Fruit fly (Drosophila melanogaster): ENCODE measurements around the gene ca.

ca gene

dm6 chr3R:29757681-29758080, 48.9 kb upstream of the ca start (continued):
- TF ChIP-seq spab (GFP tag; optimal IDR thresholded peaks at IDR 0.05): no peak
- TF ChIP-seq Lpt (GFP tag; optimal IDR thresholded peaks at IDR 0.05): peak; percentile 30
- TF ChIP-seq ss (GFP tag; optimal IDR thresholded peaks at IDR 0.05): no peak
- TF ChIP-seq CG6792 (GFP tag; optimal IDR thresholded peaks at IDR 0.05): no peak
- TF ChIP-seq CG3032 (tag; optimal IDR thresholded peaks at IDR 0.05): peak; percentile 35
- no peak for TF ChIP-seq Eip93F (GFP tag; optimal IDR thresholded peaks at IDR 0.05)
- peak; percentile 50 for TF ChIP-seq achi (GFP tag; optimal IDR thresholded peaks at IDR 0.05)
- peak; percentile 12 for TF ChIP-seq Ets21C (GFP tag; optimal IDR thresholded peaks at IDR 0.05)

dm6 chr3R:29758129-29758733, 48.4 kb upstream of the ca start:
- peak; percentile 78 for TF ChIP-seq CG32006 (GFP tag; optimal IDR thresholded peaks at IDR 0.05)
- TF ChIP-seq salr (GFP tag; optimal IDR thresholded peaks at IDR 0.05): peak in 1 of 2 experiments; percentile 11
- TF ChIP-seq CG8632 (GFP tag; optimal IDR thresholded peaks at IDR 0.05): peak; percentile 60
- TF ChIP-seq OdsH (GFP tag; optimal IDR thresholded peaks at IDR 0.05): peak; percentile 67
- TF ChIP-seq spab (GFP tag; optimal IDR thresholded peaks at IDR 0.05): peak; percentile 23
- TF ChIP-seq Sox102F (GFP tag; optimal IDR thresholded peaks at IDR 0.05): peak; percentile 36
- TF ChIP-seq eg (GFP tag; IDR thresholded peaks at IDR 0.05): peak; percentile 84
- peak; percentile 85 for TF ChIP-seq CG6163 (GFP tag; IDR thresholded peaks at IDR 0.05)
- peak; percentile 16 for TF ChIP-seq CG6808 (GFP tag; optimal IDR thresholded peaks at IDR 0.05)
- peak; percentile 62 for TF ChIP-seq CG34406 (GFP tag; optimal IDR thresholded peaks at IDR 0.05)
- peak; percentile 1 for TF ChIP-seq CG1621 (tag; optimal IDR thresholded peaks at IDR 0.05)
- peak; percentile 34 for TF ChIP-seq CG11902 (GFP tag; optimal IDR thresholded peaks at IDR 0.05)
- TF ChIP-seq Ets96B (tag; optimal IDR thresholded peaks at IDR 0.05): peak; percentile 46
- peak; percentile 33 for TF ChIP-seq Smox (GFP tag; optimal IDR thresholded peaks at IDR 0.05)
- no peak for TF ChIP-seq CG6854 (GFP tag; optimal IDR thresholded peaks at IDR 0.05)
- TF ChIP-seq CG4318 (GFP tag; optimal IDR thresholded peaks at IDR 0.05): peak; percentile 57
- peak; percentile 49 for TF ChIP-seq net (GFP tag; optimal IDR thresholded peaks at IDR 0.05)
- peak; percentile 59 for TF ChIP-seq Met (GFP tag; optimal IDR thresholded peaks at IDR 0.05)
- TF ChIP-seq achi (GFP tag; optimal IDR thresholded peaks at IDR 0.05): peak; percentile 63
- TF ChIP-seq CG15336 (GFP tag; IDR thresholded peaks at IDR 0.05): peak; percentile 88
- peak; percentile 53 for TF ChIP-seq CG6792 (GFP tag; optimal IDR thresholded peaks at IDR 0.05)
- no peak for TF ChIP-seq CG9139 (GFP tag; optimal IDR thresholded peaks at IDR 0.05)
- peak; percentile 26 for TF ChIP-seq CG3032 (tag; optimal IDR thresholded peaks at IDR 0.05)
- TF ChIP-seq Eip78C (GFP tag): peak; percentile 80
- TF ChIP-seq fkh (GFP tag; optimal IDR thresholded peaks at IDR 0.05): no peak
- TF ChIP-seq CG11762 (GFP tag; optimal IDR thresholded peaks at IDR 0.05; ENCODE audit: insufficient read depth): peak; percentile 35
- TF ChIP-seq fd85E (GFP tag; optimal IDR thresholded peaks at IDR 0.05): peak; percentile 13
- no peak for TF ChIP-seq Eip93F (GFP tag; optimal IDR thresholded peaks at IDR 0.05)
- TF ChIP-seq CG31627 (GFP tag; optimal IDR thresholded peaks at IDR 0.05): peak; percentile 43
- peak; percentile 63 for TF ChIP-seq svp (GFP tag)
- TF ChIP-seq Gug (GFP tag; IDR thresholded peaks at IDR 0.05): peak; percentile 68
- peak; percentile 68 for TF ChIP-seq CG3919 (GFP tag; optimal IDR thresholded peaks at IDR 0.05)
- peak; percentile 40 for TF ChIP-seq CG10631 (GFP tag; optimal IDR thresholded peaks at IDR 0.05)
- no peak for TF ChIP-seq vri (GFP tag; optimal IDR thresholded peaks at IDR 0.05)
- peak; percentile 50 for TF ChIP-seq Eip75B (GFP tag; optimal IDR thresholded peaks at IDR 0.05)
- TF ChIP-seq Ets21C (GFP tag; optimal IDR thresholded peaks at IDR 0.05): no peak
- peak; percentile 79 for TF ChIP-seq Hr4 (GFP tag; optimal IDR thresholded peaks at IDR 0.05)
- no peak for TF ChIP-seq fd59A (GFP tag; optimal IDR thresholded peaks at IDR 0.05)
- peak; percentile 41 for TF ChIP-seq CG10669 (GFP tag; optimal IDR thresholded peaks at IDR 0.05)
- TF ChIP-seq lz (GFP tag; optimal IDR thresholded peaks at IDR 0.05): peak; percentile 39
- TF ChIP-seq Sox15 (GFP tag; optimal IDR thresholded peaks at IDR 0.05): no peak
- TF ChIP-seq CG11294 (GFP tag; IDR thresholded peaks at IDR 0.05): peak; percentile 57; the same call in 1 of the 2 replicates
- TF ChIP-seq Hr39 (GFP tag; optimal IDR thresholded peaks at IDR 0.05): peak; percentile 43
- no peak for TF ChIP-seq Hr38 (GFP tag; optimal IDR thresholded peaks at IDR 0.05)
- no peak for TF ChIP-seq Blimp-1 (GFP tag; optimal IDR thresholded peaks at IDR 0.05)
- peak; percentile 83 for TF ChIP-seq CG8119 (GFP tag; IDR thresholded peaks at IDR 0.05)
